Fruit fly (Drosophila melanogaster) whole organism, embryonic: ENCODE results near the gene MRP.

Experiments used
- Atf6 ChIP-seq: fragments of 200-800 bp; sonication (Bioruptor generic); IDR thresholded peaks from 2 replicates; pipeline ENCODE4 v1.3.6; 2022; ENCODE audit warnings: missing biosample characterization, missing genetic modification characterization
- Bdp1 ChIP-seq: fragments of 200-800 bp; sonication (Bioruptor generic); optimal IDR thresholded peaks from 3 replicates; lab custom pipeline; 2016; ENCODE audit warnings: missing biosample characterization, missing genetic modification characterization
- CG10654 ChIP-seq: fragments of 200-800 bp; sonication (Bioruptor generic); optimal IDR thresholded peaks from 2 replicates; lab custom pipeline; 2016; ENCODE audit warnings: missing biosample characterization, missing genetic modification characterization
- CG11696 ChIP-seq: fragments of 200-800 bp; sonication (Bioruptor generic); IDR thresholded peaks from 2 replicates; pipeline ENCODE4 v1.3.6; 2022; ENCODE audit warnings: missing biosample characterization, missing genetic modification characterization
- CG12659 ChIP-seq: fragments of 200-800 bp; sonication (Bioruptor generic); optimal IDR thresholded peaks from 3 replicates; lab custom pipeline; 2017; ENCODE audit warnings: mild to moderate bottlenecking, missing biosample characterization, missing genetic modification reagents, missing genetic modification characterization
- CG13424 ChIP-seq: fragments of 200-800 bp; sonication (Bioruptor generic); optimal IDR thresholded peaks from 2 replicates; lab custom pipeline; 2019; ENCODE audit warnings: missing biosample characterization, mild to moderate bottlenecking, missing genetic modification characterization, moderate library complexity
- CG13775 ChIP-seq: fragments of 200-800 bp; sonication (Bioruptor generic); optimal IDR thresholded peaks from 3 replicates; lab custom pipeline; 2017; ENCODE audit warnings: missing biosample characterization, mild to moderate bottlenecking, missing genetic modification characterization
- CG14014 ChIP-seq: fragments of 200-800 bp; sonication (Bioruptor generic); IDR thresholded peaks from 2 replicates; pipeline ENCODE4 v1.3.6; 2022; ENCODE audit warnings: missing biosample characterization, missing genetic modification characterization
- CG14860 ChIP-seq: fragments of 200-800 bp; sonication (Bioruptor generic); IDR thresholded peaks from 3 replicates; pipeline ENCODE4 v1.3.6; 2022; ENCODE audit warnings: missing biosample characterization, missing genetic modification characterization; ENCODE audit not compliant: partially characterized antibody
- CG2120 ChIP-seq: fragments of 200-800 bp; sonication (Bioruptor generic); optimal IDR thresholded peaks from 3 replicates; lab custom pipeline; 2016; ENCODE audit warnings: missing biosample characterization, missing genetic modification characterization
- CG2889 ChIP-seq: fragments of 200-800 bp; sonication (Bioruptor generic); IDR thresholded peaks from 3 replicates; pipeline ENCODE4 v1.3.6; 2022; ENCODE audit warnings: missing biosample characterization, missing genetic modification characterization
- CG30020 ChIP-seq: fragments of 200-800 bp; optimal IDR thresholded peaks from 2 replicates; lab custom pipeline; 2019; ENCODE audit warnings: missing biosample characterization, mild to moderate bottlenecking, missing genetic modification characterization, moderate library complexity
- CG31441 ChIP-seq: fragments of 200-800 bp; sonication (Bioruptor generic); IDR thresholded peaks from 2 replicates; pipeline ENCODE4 v1.3.6; 2022; ENCODE audit warnings: missing biosample characterization, missing genetic modification characterization
- CG32532 ChIP-seq: fragments of 200-800 bp; sonication (Bioruptor generic); IDR thresholded peaks from 2 replicates; pipeline ENCODE4 v1.3.6; 2022; ENCODE audit warnings: missing biosample characterization, missing genetic modification characterization
- CG34224 ChIP-seq: fragments of 200-800 bp; sonication (Bioruptor generic); IDR thresholded peaks from 3 replicates; pipeline ENCODE4 v1.3.6; 2022; ENCODE audit warnings: missing biosample characterization, missing genetic modification characterization; ENCODE audit not compliant: partially characterized antibody
- CG34376 ChIP-seq: fragments of 200-800 bp; sonication (Bioruptor generic); optimal IDR thresholded peaks from 2 replicates; lab custom pipeline; 2018; ENCODE audit warnings: missing biosample characterization, mild to moderate bottlenecking, missing genetic modification characterization
- CG6854 ChIP-seq: fragments of 200-800 bp; sonication (Bioruptor generic); optimal IDR thresholded peaks from 3 replicates; lab custom pipeline; 2017; ENCODE audit warnings: missing biosample characterization, mild to moderate bottlenecking, missing genetic modification characterization
- CG7928 ChIP-seq: fragments of 200-800 bp; sonication (Bioruptor generic); optimal IDR thresholded peaks from 2 replicates; lab custom pipeline; 2017; ENCODE audit warnings: missing biosample characterization, mild to moderate bottlenecking, missing genetic modification characterization
- CG8359 ChIP-seq: fragments of 200-800 bp; sonication (Bioruptor generic); optimal IDR thresholded peaks from 2 replicates; lab custom pipeline; 2017; ENCODE audit warnings: missing biosample characterization, mild to moderate bottlenecking, missing genetic modification characterization, borderline replicate concordance
- CG8388 ChIP-seq: fragments of 200-800 bp; sonication (Bioruptor generic); optimal IDR thresholded peaks from 2 replicates; lab custom pipeline; 2019; ENCODE audit warnings: missing biosample characterization, mild to moderate bottlenecking, missing genetic modification characterization, moderate library complexity
- Dref ChIP-seq: fragments of 200-800 bp; sonication (Bioruptor generic); IDR thresholded peaks from 2 replicates; pipeline ENCODE4 v1.3.6; 2022; ENCODE audit warnings: missing biosample characterization, missing genetic modification characterization
- Fer3 ChIP-seq: fragments of 200-800 bp; sonication (Bioruptor generic); optimal IDR thresholded peaks from 2 replicates; lab custom pipeline; 2018; ENCODE audit warnings: missing biosample characterization, mild to moderate bottlenecking, missing genetic modification characterization, moderate library complexity
- HHEX ChIP-seq: fragments of 200-800 bp; sonication (Bioruptor generic); optimal IDR thresholded peaks from 3 replicates; lab custom pipeline; 2017; ENCODE audit warnings: missing biosample characterization, mild to moderate bottlenecking, missing genetic modification characterization, missing genetic modification reagents
- HLH4C ChIP-seq: fragments of 200-800 bp; sonication (Bioruptor generic); IDR thresholded peaks from 3 replicates; pipeline ENCODE4 v1.3.6; 2022; ENCODE audit warnings: missing biosample characterization, missing genetic modification characterization; ENCODE audit not compliant: partially characterized antibody
- Hey ChIP-seq: fragments of 200-800 bp; sonication (Bioruptor generic); optimal IDR thresholded peaks from 3 replicates; lab custom pipeline; 2018; ENCODE audit warnings: missing biosample characterization, mild to moderate bottlenecking, missing genetic modification characterization
- Hr51 ChIP-seq, 2 experiments: fragments of 200-800 bp; sonication (Bioruptor generic); optimal IDR thresholded peaks; 2 replicates in 1 of 2; 3 replicates in 1 of 2; lab custom pipeline; 2016 to 2018; ENCODE audit warnings: missing biosample characterization in 2 of 2, missing genetic modification characterization in 2 of 2, mild to moderate bottlenecking in 1 of 2, moderate library complexity in 1 of 2
- Pdp1 ChIP-seq, 2 experiments: fragments of 200-800 bp; sonication (Bioruptor generic); optimal IDR thresholded peaks; 3 replicates each; lab custom pipeline; 2016; ENCODE audit warnings: missing biosample characterization in 2 of 2, missing genetic modification characterization in 2 of 2, mild to moderate bottlenecking in 1 of 2, moderate library complexity in 1 of 2
- Scr ChIP-seq: fragments of 200-800 bp; sonication (Bioruptor generic); IDR thresholded peaks from 2 replicates; pipeline ENCODE4 v1.3.6; 2022; ENCODE audit warnings: missing biosample characterization, missing genetic modification characterization; ENCODE audit not compliant: partially characterized antibody
- Side ChIP-seq: fragments of 200-800 bp; sonication (Bioruptor generic); optimal IDR thresholded peaks from 2 replicates; lab custom pipeline; 2016; ENCODE audit warnings: missing biosample characterization, missing genetic modification characterization
- amos ChIP-seq: fragments of 200-800 bp; sonication (Bioruptor generic); IDR thresholded peaks from 2 replicates; pipeline ENCODE4 v1.3.6; 2022; ENCODE audit warnings: missing biosample characterization, missing genetic modification characterization; ENCODE audit not compliant: partially characterized antibody
- bigmax ChIP-seq: fragments of 200-800 bp; sonication (Bioruptor generic); optimal IDR thresholded peaks from 2 replicates; lab custom pipeline; 2018; ENCODE audit warnings: missing biosample characterization, mild to moderate bottlenecking, missing genetic modification characterization
- caup ChIP-seq: fragments of 200-800 bp; sonication (Bioruptor generic); optimal IDR thresholded peaks from 3 replicates; lab custom pipeline; 2017; ENCODE audit warnings: missing biosample characterization, mild to moderate bottlenecking, missing genetic modification characterization, moderate library complexity; ENCODE audit not compliant: severe bottlenecking
- dpn ChIP-seq, 2 experiments: fragments of 200-800 bp; sonication (Bioruptor generic); optimal IDR thresholded peaks; 3 replicates each; lab custom pipeline; 2016; ENCODE audit warnings: missing biosample characterization in 2 of 2, missing genetic modification characterization in 2 of 2
- en ChIP-seq: fragments of 200-800 bp; sonication (Bioruptor generic); optimal IDR thresholded peaks from 2 replicates; lab custom pipeline; 2016; ENCODE audit warnings: missing biosample characterization, missing genetic modification characterization
- exex ChIP-seq: fragments of 200-800 bp; sonication (Bioruptor generic); optimal IDR thresholded peaks from 4 replicates; lab custom pipeline; 2018; ENCODE audit warnings: missing biosample characterization, mild to moderate bottlenecking, missing genetic modification characterization, moderate library complexity
- grn ChIP-seq: fragments of 200-800 bp; sonication (Bioruptor generic); optimal IDR thresholded peaks from 3 replicates; lab custom pipeline; 2017; ENCODE audit warnings: missing biosample characterization, missing genetic modification characterization
- gsb ChIP-seq: fragments of 200-800 bp; sonication (Bioruptor generic); IDR thresholded peaks from 2 replicates; pipeline ENCODE4 v1.3.6; 2022; ENCODE audit warnings: missing biosample characterization, missing genetic modification characterization
- ken ChIP-seq: fragments of 200-800 bp; sonication (Bioruptor generic); IDR thresholded peaks from 3 replicates; pipeline ENCODE4 v1.3.6; 2022; ENCODE audit warnings: missing biosample characterization, missing genetic modification characterization
- lab ChIP-seq: fragments of 200-800 bp; sonication (Bioruptor generic); optimal IDR thresholded peaks from 3 replicates; lab custom pipeline; 2017; ENCODE audit warnings: missing biosample characterization, missing genetic modification characterization, mild to moderate bottlenecking, moderate library complexity, missing genetic modification reagents
- mirr ChIP-seq: fragments of 200-800 bp; sonication (Bioruptor generic); optimal IDR thresholded peaks from 3 replicates; lab custom pipeline; 2018; ENCODE audit warnings: missing biosample characterization, mild to moderate bottlenecking, missing genetic modification characterization
- ro ChIP-seq: fragments of 200-800 bp; sonication (Bioruptor generic); IDR thresholded peaks from 2 replicates; pipeline ENCODE4 v1.3.6; 2022; ENCODE audit warnings: missing biosample characterization, missing genetic modification characterization
- run ChIP-seq: fragments of 200-800 bp; sonication (Bioruptor generic); optimal IDR thresholded peaks from 3 replicates; lab custom pipeline; 2018; ENCODE audit warnings: missing biosample characterization, mild to moderate bottlenecking, missing genetic modification characterization
- sug ChIP-seq: fragments of 200-800 bp; optimal IDR thresholded peaks from 2 replicates; lab custom pipeline; 2019; ENCODE audit warnings: missing biosample characterization, mild to moderate bottlenecking, missing genetic modification characterization, moderate library complexity
- tup ChIP-seq: fragments of 200-800 bp; sonication (Bioruptor generic); optimal IDR thresholded peaks from 2 replicates; lab custom pipeline; 2016; ENCODE audit warnings: missing biosample characterization, mild to moderate bottlenecking, missing genetic modification characterization, moderate library complexity
- zf30C ChIP-seq: fragments of 200-800 bp; sonication (Bioruptor generic); optimal IDR thresholded peaks from 3 replicates; lab custom pipeline; 2018; ENCODE audit warnings: missing biosample characterization, mild to moderate bottlenecking, missing genetic modification characterization

Gene MRP

dm6 chr2L:12700381-12700963 is 18.4 kb upstream of the MRP start, which contains the start of gene CG17036 (continued):
- TF ChIP-seq Fer3 (tag; lab: Kevin White, UChicago) (peak; percentile 4), CG8388 (GFP tag; lab: Kevin White, UChicago) (peak; percentile 93), CG8359 (GFP tag; lab: Kevin White, UChicago) (no peak), CG13424 (tag; lab: Kevin White, UChicago) (peak; percentile 12), CG12659 (peak; percentile 45), caup (peak; percentile 33), Bdp1 (GFP tag; lab: Kevin White, UChicago) (no peak), sug (tag; lab: Kevin White, UChicago) (peak; percentile 18), CG13775 (GFP tag; lab: Kevin White, UChicago) (peak; percentile 47), dpn (GFP tag; optimal IDR thresholded peaks at IDR 0.05; lab: Kevin White, UChicago) (peak in 1 of 2 experiments; percentile 16), CG2889 (no peak), CG2120 (GFP tag; lab: Kevin White, UChicago) (peak; percentile 26), Hr51 (GFP tag; optimal IDR thresholded peaks at IDR 0.05; lab: Kevin White, UChicago) (no peak), CG30020 (tag; lab: Kevin White, UChicago) (no peak), en (GFP tag; lab: Kevin White, UChicago) (no peak), lab (GFP tag; lab: Kevin White, UChicago) (peak; percentile 47)

dm6 chr2L:12701498-12701897 is 17.3 kb upstream of the MRP start:
- TF ChIP-seq sug (tag; lab: Kevin White, UChicago) (peak; percentile 48), grn (GFP tag; lab: Kevin White, UChicago) (peak; percentile 46), exex (peak; percentile 88), mirr (GFP tag; lab: Kevin White, UChicago) (peak; percentile 42), Atf6 (no peak), Scr (GFP tag; lab: Robert Waterston, UW) (no peak), CG34376 (GFP tag; lab: Kevin White, UChicago) (peak; percentile 24), Pdp1 (GFP tag; optimal IDR thresholded peaks at IDR 0.05; lab: Kevin White, UChicago) (peak in 1 of 2 experiments; percentile 81)
- TF ChIP-seq, all 482 proteins: peak for 6

dm6 chr2L:12704418-12704920 is 14.4 kb upstream of the MRP start, which contains the start of the genes CG5776 and spict:
Gene CG5776, minus strand, starts transcription at chr2L:12704451.
Gene spict, plus strand, starts transcription at chr2L:12704725.
- TF ChIP-seq CG14014 (GFP tag; lab: Robert Waterston, UW) (peak; percentile 76), run (tag; lab: Kevin White, UChicago) (peak; percentile 19), CG10654 (GFP tag; lab: Kevin White, UChicago) (peak; percentile 18), CG14860 (GFP tag; lab: Robert Waterston, UW) (no peak), CG34224 (GFP tag; lab: Robert Waterston, UW) (peak; percentile 12; the same call in 1 of the 3 replicates), tup (GFP tag; lab: Kevin White, UChicago) (no peak), CG6854 (GFP tag; lab: Kevin White, UChicago) (peak; percentile 10), HLH4C (GFP tag; lab: Robert Waterston, UW) (no peak), CG7928 (GFP tag; lab: Kevin White, UChicago) (peak; percentile 41), amos (GFP tag; lab: Robert Waterston, UW) (peak; percentile 34; the same call in 1 of the 2 replicates), CG11696 (0 out of 2 replicates have a peak, but pooled peaks have one; percentile 25), HHEX (GFP tag; lab: Kevin White, UChicago) (peak; percentile 59), gsb (peak; percentile 34; the same call in 1 of the 2 replicates), ken (GFP tag; lab: Robert Waterston, UW) (peak; percentile 87), Dref (GFP tag; lab: Robert Waterston, UW) (peak; percentile 36; the same call in 1 of the 2 replicates), ro (GFP tag; lab: Robert Waterston, UW) (no peak; the same call in 1 of the 2 replicates), CG32532 (GFP tag; lab: Robert Waterston, UW) (peak; percentile 84), Side (GFP tag; lab: Kevin White, UChicago) (no peak), CG31441 (GFP tag; lab: Robert Waterston, UW) (peak; percentile 60), Hey (tag; lab: Kevin White, UChicago) (no peak), bigmax (GFP tag; lab: Kevin White, UChicago) (no peak), zf30C (GFP tag; lab: Kevin White, UChicago) (no peak)
